Fruit fly (Drosophila melanogaster): Measurements from ENCODE around the gene CCT7.

Gene CCT7

dm6 chr3R:8773135-8773534 is 28.2 kb upstream of the CCT7 start, which contains the start of gene CG34301:
Gene CG34301, plus strand, starts transcription at chr3R:8773435.
- TF ChIP-seq fd85E (GFP tag; optimal IDR thresholded peaks at IDR 0.05) (no peak), OdsH (GFP tag; optimal IDR thresholded peaks at IDR 0.05) (no peak), Sox15 (GFP tag; optimal IDR thresholded peaks at IDR 0.05) (no peak), CG7368 (GFP tag; optimal IDR thresholded peaks at IDR 0.05) (no peak), Smox (GFP tag; optimal IDR thresholded peaks at IDR 0.05) (no peak), CG34406 (GFP tag; optimal IDR thresholded peaks at IDR 0.05) (no peak), CG15336 (GFP tag; IDR thresholded peaks at IDR 0.05) (no peak), CG11762 (GFP tag; optimal IDR thresholded peaks at IDR 0.05; ENCODE audit: insufficient read depth) (no peak), CG3919 (GFP tag; optimal IDR thresholded peaks at IDR 0.05) (no peak), CG16779 (tag; optimal IDR thresholded peaks at IDR 0.05) (no peak), Hr38 (GFP tag; optimal IDR thresholded peaks at IDR 0.05) (no peak), Ets21C (GFP tag; optimal IDR thresholded peaks at IDR 0.05) (no peak), CG1621 (tag; optimal IDR thresholded peaks at IDR 0.05) (no peak), Sox102F (GFP tag; optimal IDR thresholded peaks at IDR 0.05) (no peak), Eip75B (GFP tag; optimal IDR thresholded peaks at IDR 0.05) (no peak), CG9139 (GFP tag; optimal IDR thresholded peaks at IDR 0.05) (no peak), vri (GFP tag; optimal IDR thresholded peaks at IDR 0.05) (no peak), achi (GFP tag; optimal IDR thresholded peaks at IDR 0.05) (no peak), CG4318 (GFP tag; optimal IDR thresholded peaks at IDR 0.05) (no peak)

- TF ChIP-seq pdm3 (GFP tag; optimal IDR thresholded peaks at IDR 0.05) (no peak), lz (GFP tag; optimal IDR thresholded peaks at IDR 0.05) (no peak), CG15336 (GFP tag; IDR thresholded peaks at IDR 0.05) (no peak), CG11762 (GFP tag; optimal IDR thresholded peaks at IDR 0.05; ENCODE audit: insufficient read depth) (no peak), achi (GFP tag; optimal IDR thresholded peaks at IDR 0.05) (no peak), CG6808 (GFP tag; optimal IDR thresholded peaks at IDR 0.05) (no peak), Ets21C (GFP tag; optimal IDR thresholded peaks at IDR 0.05) (no peak), Lpt (GFP tag; optimal IDR thresholded peaks at IDR 0.05) (no peak), Sox15 (GFP tag; optimal IDR thresholded peaks at IDR 0.05) (no peak), CG3032 (tag; optimal IDR thresholded peaks at IDR 0.05) (no peak), ss (GFP tag; optimal IDR thresholded peaks at IDR 0.05) (no peak), cyc (GFP tag; optimal IDR thresholded peaks at IDR 0.05) (no peak), CG6854 (GFP tag; optimal IDR thresholded peaks at IDR 0.05) (no peak), CG1621 (tag; optimal IDR thresholded peaks at IDR 0.05) (no peak), CG3919 (GFP tag; optimal IDR thresholded peaks at IDR 0.05) (no peak), net (GFP tag; optimal IDR thresholded peaks at IDR 0.05) (no peak), spab (GFP tag; optimal IDR thresholded peaks at IDR 0.05) (no peak)
These were observed 21.5 kb upstream of the CCT7 start, which contains the start of gene CG33191 for dm6 chr3R:8779823-8780222. Gene CG33191, minus strand, starts transcription at chr3R:8779923.

- TF ChIP-seq Smox (GFP tag; optimal IDR thresholded peaks at IDR 0.05) = no peak
- TF ChIP-seq Hr38 (GFP tag; optimal IDR thresholded peaks at IDR 0.05) = no peak
- no peak for TF ChIP-seq Sox14 (GFP tag; optimal IDR thresholded peaks at IDR 0.05)
- TF ChIP-seq Ets96B (tag; optimal IDR thresholded peaks at IDR 0.05) = no peak
These were observed 20.7 kb upstream of the CCT7 start, which contains the start of gene CG33189 for dm6 chr3R:8780689-8781088. Gene CG33189, minus strand, starts transcription at chr3R:8780789.

dm6 chr3R:8784788-8785187 is 16.6 kb upstream of the CCT7 start:
- TF ChIP-seq net (GFP tag; optimal IDR thresholded peaks at IDR 0.05) (no peak), Ets21C (GFP tag; optimal IDR thresholded peaks at IDR 0.05) (no peak), CG8119 (GFP tag; IDR thresholded peaks at IDR 0.05) (peak; percentile 67), CG11294 (GFP tag; IDR thresholded peaks at IDR 0.05) (0 out of 2 replicates have a peak, but pooled peaks have one; percentile 25), CG31627 (GFP tag; optimal IDR thresholded peaks at IDR 0.05) (no peak), CG15336 (GFP tag; IDR thresholded peaks at IDR 0.05) (peak; percentile 75), svp (GFP tag) (peak; percentile 39), Hr38 (GFP tag; optimal IDR thresholded peaks at IDR 0.05) (no peak), eg (GFP tag; IDR thresholded peaks at IDR 0.05) (peak; percentile 82), lz (GFP tag; optimal IDR thresholded peaks at IDR 0.05) (no peak), CG6163 (GFP tag; IDR thresholded peaks at IDR 0.05) (peak; percentile 58; the same call in 2 of the 3 replicates)
